Fruit fly (Drosophila melanogaster): ENCODE results near the gene robl62A.

DNA sequence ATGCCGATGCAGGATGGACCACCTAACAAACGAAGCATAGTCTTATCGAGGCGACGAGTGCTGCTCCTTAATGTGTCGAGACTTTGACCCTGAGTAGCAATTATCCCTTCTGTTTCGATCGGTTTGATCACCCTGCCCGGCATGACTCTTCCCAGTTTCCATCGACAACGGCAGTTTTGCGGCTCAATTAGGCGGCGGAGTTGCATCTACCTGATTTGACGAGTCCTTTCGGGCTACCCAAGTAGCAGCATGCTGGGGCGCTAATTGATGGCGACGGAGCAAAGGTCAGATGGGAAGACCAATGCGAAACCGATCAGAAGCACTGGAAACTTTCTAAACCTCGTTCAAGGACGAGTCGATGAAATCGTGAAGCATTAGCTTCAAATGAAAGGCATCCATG lies 6.4 kb upstream of the robl62A start:
- no peak for TF ChIP-seq CG34367 (tag; optimal IDR thresholded peaks at IDR 0.05)
- no peak for TF ChIP-seq CG14655 (GFP tag; optimal IDR thresholded peaks at IDR 0.05)
- TF ChIP-seq Snoo (tag; optimal IDR thresholded peaks at IDR 0.05), result no peak
- TF ChIP-seq CG8159 (tag; optimal IDR thresholded peaks at IDR 0.05), result no peak
- no peak for TF ChIP-seq gl (tag; optimal IDR thresholded peaks at IDR 0.05)
- no peak for TF ChIP-seq Pif1A (GFP tag; optimal IDR thresholded peaks at IDR 0.05)
- no peak for TF ChIP-seq CG13204 (GFP tag; optimal IDR thresholded peaks at IDR 0.05)
- no peak for TF ChIP-seq fd96Ca (GFP tag; IDR thresholded peaks at IDR 0.05)
- no peak for TF ChIP-seq EcR (GFP tag; optimal IDR thresholded peaks at IDR 0.05)

Data from whole organism, pupa.